Worm (Caenorhabditis elegans) whole organism, L3 larva: Measurements from ENCODE around the gene irld-50.

Experiments used
- ceh-16 ChIP-seq: sonication (generic microtip); optimal IDR thresholded peaks from 2 replicates; lab custom pipeline; 2017; ENCODE audit warnings: missing biosample characterization, missing genetic modification characterization
- ceh-28 ChIP-seq: fragments of 150-350 bp; optimal IDR thresholded peaks from 2 replicates; lab custom pipeline; 2014; ENCODE audit warnings: missing biosample characterization, missing genetic modification reagents, missing genetic modification characterization
- ceh-82 ChIP-seq: fragments of 150-350 bp; optimal IDR thresholded peaks from 2 replicates; lab custom pipeline; 2014; ENCODE audit warnings: missing biosample characterization, missing genetic modification characterization
- lsy-12 ChIP-seq: sonication (generic microtip); optimal IDR thresholded peaks from 2 replicates; lab custom pipeline; 2016; ENCODE audit warnings: mild to moderate bottlenecking, missing genetic modification characterization, missing compliant biosample characterization
- mdl-1 ChIP-seq: fragments of 150-350 bp; optimal IDR thresholded peaks from 2 replicates; lab custom pipeline; 2014; ENCODE audit warnings: missing biosample characterization, missing genetic modification characterization
- mml-1 ChIP-seq: fragments of 150-350 bp; sonication (generic microtip); optimal IDR thresholded peaks from 3 replicates; lab custom pipeline; 2014; ENCODE audit warnings: missing biosample characterization, missing genetic modification characterization
- nhr-12 ChIP-seq: fragments of 150-350 bp; optimal IDR thresholded peaks from 2 replicates; lab custom pipeline; 2014; ENCODE audit warnings: missing biosample characterization, missing genetic modification characterization
- nhr-23 ChIP-seq: fragments of 150-350 bp; optimal IDR thresholded peaks from 2 replicates; lab custom pipeline; 2014; ENCODE audit warnings: missing biosample characterization, missing genetic modification reagents, missing genetic modification characterization
- nhr-237 ChIP-seq: fragments of 150-350 bp; optimal IDR thresholded peaks from 2 replicates; lab custom pipeline; 2014; ENCODE audit warnings: missing biosample characterization, missing genetic modification characterization
- nhr-77 ChIP-seq: fragments of 150-350 bp; optimal IDR thresholded peaks from 2 replicates; lab custom pipeline; 2014; ENCODE audit warnings: missing biosample characterization, missing genetic modification characterization
- pqm-1 ChIP-seq: fragments of 150-350 bp; optimal IDR thresholded peaks from 2 replicates; lab custom pipeline; 2017; ENCODE audit warnings: missing biosample characterization, missing genetic modification characterization, inconsistent platforms
- tbx-2 ChIP-seq: sonication (generic microtip); optimal IDR thresholded peaks from 2 replicates; lab custom pipeline; 2016; ENCODE audit warnings: mild to moderate bottlenecking, missing genetic modification characterization, missing compliant biosample characterization
- unc-39 ChIP-seq: sonication (generic microtip); optimal IDR thresholded peaks from 4 replicates; lab custom pipeline; 2017; ENCODE audit warnings: missing biosample characterization, missing genetic modification characterization
- unc-62 ChIP-seq: fragments of 150-350 bp; sonication (generic microtip); optimal IDR thresholded peaks from 4 replicates; lab custom pipeline; 2014; ENCODE audit warnings: missing biosample characterization, missing genetic modification reagents, missing genetic modification characterization
- zag-1 ChIP-seq: fragments of 150-350 bp; optimal IDR thresholded peaks from 2 replicates; lab custom pipeline; 2014; ENCODE audit warnings: missing biosample characterization, missing genetic modification characterization
- ztf-4 ChIP-seq: fragments of 150-350 bp; optimal IDR thresholded peaks from 2 replicates; lab custom pipeline; 2014; ENCODE audit warnings: missing biosample characterization, missing genetic modification characterization

irld-50 gene

DNA sequence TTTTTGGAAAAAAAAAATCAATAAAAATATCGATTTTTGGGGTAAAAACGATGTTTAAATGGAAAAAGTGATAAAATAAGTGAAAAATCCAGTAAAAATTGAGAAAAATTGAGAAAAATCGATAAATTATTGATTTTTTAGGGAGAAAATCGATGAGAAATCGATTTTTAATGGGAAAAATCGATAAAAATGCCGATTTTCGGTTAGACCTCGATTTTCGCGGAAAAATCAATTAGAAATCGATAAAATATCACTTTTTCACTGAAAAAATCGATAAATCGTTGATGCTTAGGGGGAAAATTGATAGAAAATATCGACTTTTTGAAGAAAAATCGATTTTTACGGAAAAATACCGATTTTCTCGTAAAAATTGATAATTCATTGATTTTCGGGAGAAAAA is 42.7 kb downstream of the irld-50 start:
- TF ChIP-seq ceh-82 (tag; lab: Kevin White, UChicago) (no peak), ceh-28 (tag; lab: Kevin White, UChicago) (peak; percentile 92)
- TF ChIP-seq, all 47 proteins: peak for 1

DNA sequence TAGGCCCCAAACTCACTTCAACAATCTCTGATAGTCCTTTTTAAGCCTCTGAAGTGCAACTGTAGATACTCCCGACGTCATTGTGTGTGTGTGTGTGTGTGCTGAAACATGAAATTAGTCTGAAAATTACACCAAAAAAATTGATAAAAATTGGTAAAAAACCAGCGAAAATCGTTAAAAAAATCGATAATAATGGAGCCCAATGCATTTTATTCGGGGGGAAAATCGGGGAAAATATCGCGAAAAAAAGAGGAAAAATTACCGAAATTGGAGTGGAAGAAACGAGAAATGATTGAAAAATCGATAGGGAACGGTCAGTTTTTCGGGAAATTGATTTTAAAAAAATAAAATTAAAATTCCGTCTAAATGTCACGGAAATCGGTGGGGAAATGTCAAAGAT is 43.6 kb downstream of the irld-50 start, which contains the start of gene ubc-26:
Gene ubc-26, minus strand, starts transcription at position 101 of the 400 bp plus-strand sequence.
- TF ChIP-seq mdl-1 (tag; lab: Kevin White, UChicago) (no peak), nhr-12 (tag; lab: Kevin White, UChicago) (no peak), zag-1 (tag; lab: Kevin White, UChicago) (no peak), ceh-16 (tag; lab: Kevin White, UChicago) (no peak), nhr-23 (no peak), unc-39 (tag; lab: Kevin White, UChicago) (no peak), nhr-237 (tag; lab: Kevin White, UChicago) (no peak), ceh-82 (tag; lab: Kevin White, UChicago) (no peak), tbx-2 (tag; lab: Kevin White, UChicago) (no peak), pqm-1 (tag; lab: Kevin White, UChicago) (no peak), ceh-28 (tag; lab: Kevin White, UChicago) (no peak), mml-1 (no peak), lsy-12 (tag; lab: Kevin White, UChicago) (no peak)
- TF ChIP-seq, all 47 proteins: peak for 0

ce11 chrII:2894295-2894694 is 49.6 kb downstream of the irld-50 start, which contains the start of gene sqv-2:
Gene sqv-2 (minus strand): TSS chrII:2894395.
- no peak for TF ChIP-seq unc-62
- no peak for TF ChIP-seq ztf-4 (tag; lab: Kevin White, UChicago)
- TF ChIP-seq nhr-12 (tag; lab: Kevin White, UChicago): no peak
- no peak for TF ChIP-seq nhr-77 (tag; lab: Kevin White, UChicago)
